Worm (Caenorhabditis elegans) whole organism, L4 larva: Measurements from ENCODE around the gene F27C8.3.
A peak's percentile ranks its signal among the peaks of the same experiment; 100 is the strongest.

ENCODE experiments used
- F10B5.3 ChIP-seq: sonication (generic microtip); optimal IDR thresholded peaks from 2 replicates; lab custom pipeline; 2016; ENCODE audit warnings: mild to moderate bottlenecking, missing genetic modification characterization, missing compliant biosample characterization
- F37D6.2 ChIP-seq: sonication (generic microtip); optimal IDR thresholded peaks from 2 replicates; lab custom pipeline; 2016; ENCODE audit warnings: mild to moderate bottlenecking, missing genetic modification characterization, missing compliant biosample characterization
- T26A8.4 ChIP-seq: fragments of 200-800 bp; sonication (Bioruptor generic); IDR thresholded peaks from 2 replicates; pipeline ENCODE4 v1.3.6; 2022; ENCODE audit warnings: missing genetic modification characterization, missing compliant biosample characterization
- Y105C5A.15 ChIP-seq: fragments of 200-800 bp; sonication (Bioruptor generic); IDR thresholded peaks from 2 replicates; pipeline ENCODE4 v1.3.6; 2022; ENCODE audit warnings: missing genetic modification characterization, missing compliant biosample characterization
- aly-2 ChIP-seq: sonication (generic microtip); optimal IDR thresholded peaks from 2 replicates; lab custom pipeline; 2018; ENCODE audit warnings: missing biosample characterization, missing genetic modification characterization
- ama-1 ChIP-seq: fragments of 150-350 bp; optimal IDR thresholded peaks from 2 replicates; lab custom pipeline; 2014; ENCODE audit warnings: inconsistent platforms, mixed read lengths
- ceh-32 ChIP-seq: sonication (generic microtip); optimal IDR thresholded peaks from 2 replicates; lab custom pipeline; 2016; ENCODE audit warnings: mild to moderate bottlenecking, missing genetic modification characterization, missing compliant biosample characterization; ENCODE audit not compliant: poor library complexity
- ceh-82 ChIP-seq: sonication (generic microtip); optimal IDR thresholded peaks from 2 replicates; lab custom pipeline; 2017; ENCODE audit warnings: missing biosample characterization, missing genetic modification characterization
- ces-1 ChIP-seq: fragments of 150-350 bp; sonication (generic microtip); optimal IDR thresholded peaks from 4 replicates; lab custom pipeline; 2014; ENCODE audit warnings: missing biosample characterization, missing genetic modification reagents, missing genetic modification characterization
- daf-16 ChIP-seq, 3 experiments: sonication (generic microtip); optimal IDR thresholded peaks; 2 replicates each; lab custom pipeline; 2016 to 2017; ENCODE audit warnings: missing genetic modification characterization in 3 of 3, missing genetic modification reagents in 3 of 3, mild to moderate bottlenecking in 2 of 3, missing compliant biosample characterization in 2 of 3, missing biosample characterization in 1 of 3, moderate library complexity in 1 of 3
- duxl-1 ChIP-seq: sonication (generic microtip); optimal IDR thresholded peaks from 2 replicates; lab custom pipeline; 2016; ENCODE audit warnings: mild to moderate bottlenecking, missing genetic modification characterization, moderate library complexity, missing compliant biosample characterization; ENCODE audit not compliant: poor library complexity
- egl-27 ChIP-seq: sonication (generic microtip); optimal IDR thresholded peaks from 3 replicates; lab custom pipeline; 2017; ENCODE audit warnings: missing biosample characterization, missing genetic modification reagents, missing genetic modification characterization
- lin-1 ChIP-seq: fragments of 200-800 bp; sonication (Bioruptor generic); IDR thresholded peaks from 2 replicates; pipeline ENCODE4 v1.3.6; 2022; ENCODE audit warnings: missing genetic modification reagents, missing genetic modification characterization, missing compliant biosample characterization
- lin-39 ChIP-seq: fragments of 150-350 bp; optimal IDR thresholded peaks from 2 replicates; lab custom pipeline; 2014; ENCODE audit warnings: missing biosample characterization, missing genetic modification reagents, missing genetic modification characterization
- lir-3 ChIP-seq: sonication (generic microtip); optimal IDR thresholded peaks from 2 replicates; lab custom pipeline; 2016; ENCODE audit warnings: mild to moderate bottlenecking, missing genetic modification characterization, missing compliant biosample characterization
- mdl-1 ChIP-seq, 2 experiments: fragments of 150-350 bp in 1 of 2; sonication (generic microtip) in 1 of 2; optimal IDR thresholded peaks; 2 replicates each; lab custom pipeline; 2014 to 2017; ENCODE audit warnings: missing biosample characterization in 2 of 2, missing genetic modification characterization in 2 of 2
- mep-1 ChIP-seq: fragments of 150-350 bp; sonication (generic microtip); optimal IDR thresholded peaks from 3 replicates; lab custom pipeline; 2014; ENCODE audit warnings: missing biosample characterization, missing genetic modification characterization
- nhr-102 ChIP-seq: sonication (generic microtip); optimal IDR thresholded peaks from 2 replicates; lab custom pipeline; 2016; ENCODE audit warnings: mild to moderate bottlenecking, missing genetic modification characterization, moderate library complexity, missing compliant biosample characterization
- nhr-11 ChIP-seq: fragments of 150-350 bp; optimal IDR thresholded peaks from 2 replicates; lab custom pipeline; 2014; ENCODE audit warnings: missing biosample characterization, missing genetic modification characterization
- nhr-111 ChIP-seq: fragments of 200-800 bp; sonication (Bioruptor generic); optimal IDR thresholded peaks from 2 replicates; lab custom pipeline; 2018; ENCODE audit warnings: mild to moderate bottlenecking, missing genetic modification characterization, missing compliant biosample characterization
- pha-4 ChIP-seq, 2 experiments: fragments of 150-350 bp in 1 of 2; fragments of 200-800 bp in 1 of 2; sonication (Bioruptor generic) in 1 of 2; IDR thresholded peaks in 1 of 2; optimal IDR thresholded peaks in 1 of 2; 2 replicates each; pipeline versions ENCODE4 v1.3.6 to Lab custom; 2014 to 2022; ENCODE audit warnings: missing genetic modification characterization in 2 of 2, missing genetic modification reagents in 2 of 2, missing biosample characterization in 1 of 2, missing compliant biosample characterization in 1 of 2
- php-3 ChIP-seq: fragments of 200-800 bp; sonication (Bioruptor generic); IDR thresholded peaks from 2 replicates; pipeline ENCODE4 v1.3.6; 2022; ENCODE audit warnings: missing genetic modification reagents, missing genetic modification characterization, missing compliant biosample characterization
- sdz-12 ChIP-seq: fragments of 200-800 bp; sonication (Bioruptor generic); optimal IDR thresholded peaks from 2 replicates; lab custom pipeline; 2018; ENCODE audit warnings: mild to moderate bottlenecking, missing genetic modification characterization, missing compliant biosample characterization
- spr-3 ChIP-seq: fragments of 200-800 bp; sonication (Bioruptor generic); optimal IDR thresholded peaks from 2 replicates; lab custom pipeline; 2018; ENCODE audit warnings: mild to moderate bottlenecking, missing genetic modification characterization, missing compliant biosample characterization
- unc-62 ChIP-seq, 3 experiments: fragments of 150-350 bp in 1 of 3; sonication (generic microtip); optimal IDR thresholded peaks in 2 of 3; peaks in 1 of 3; 1 replicate in 1 of 3; 2 replicates in 2 of 3; lab custom pipeline; 2014 to 2017; ENCODE audit warnings: missing biosample characterization in 3 of 3, missing genetic modification characterization in 3 of 3, missing genetic modification reagents in 3 of 3, missing genotype in 1 of 3
- zag-1 ChIP-seq: fragments of 150-350 bp; optimal IDR thresholded peaks from 2 replicates; lab custom pipeline; 2014; ENCODE audit warnings: missing biosample characterization, missing genetic modification characterization
- zfp-3 ChIP-seq: fragments of 200-800 bp; sonication (Bioruptor generic); conservative IDR thresholded peaks from 2 replicates; pipeline ENCODE4 v1.3.6; 2022; ENCODE audit warnings: missing genetic modification reagents, missing genetic modification characterization, missing compliant biosample characterization
- ztf-11 ChIP-seq: fragments of 150-350 bp; optimal IDR thresholded peaks from 2 replicates; lab custom pipeline; 2014; ENCODE audit warnings: missing biosample characterization, missing genetic modification characterization
- ztf-7 ChIP-seq: fragments of 150-350 bp; optimal IDR thresholded peaks from 2 replicates; lab custom pipeline; 2014; ENCODE audit warnings: missing biosample characterization, missing genetic modification characterization

Gene F27C8.3

DNA sequence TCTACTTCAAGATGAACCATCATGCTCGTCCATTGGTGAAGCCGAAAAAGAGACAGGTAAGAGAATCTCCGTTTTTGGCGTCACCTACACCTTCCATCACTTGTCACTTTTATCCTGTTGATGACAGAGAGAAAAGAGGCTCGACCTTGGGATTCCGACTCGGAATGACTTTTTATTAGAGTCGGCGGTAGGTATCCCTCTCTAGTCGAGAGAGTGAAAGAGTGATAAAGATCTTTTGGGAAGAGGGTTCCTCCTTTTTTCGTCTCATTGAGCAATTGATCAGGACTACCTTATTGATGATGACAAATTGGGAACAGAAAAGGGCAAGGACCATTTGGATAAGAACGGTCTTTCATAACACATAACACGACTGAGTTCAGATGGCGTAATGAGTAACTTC, 21.7 kb upstream of the F27C8.3 start:
- TF ChIP-seq F37D6.2 = no peak
- no peak for TF ChIP-seq ztf-11 (tag; lab: Kevin White, UChicago)
- peak in 1 of 2 experiments; percentile 88 for TF ChIP-seq unc-62 (GFP tag; optimal IDR thresholded peaks at IDR 0.05 in 1 of 2; lab: Kevin White, UChicago)
- no peak for TF ChIP-seq unc-62 (tag; optimal IDR thresholded peaks at IDR 0.05; lab: Kevin White, UChicago)
- TF ChIP-seq egl-27 = no peak

DNA sequence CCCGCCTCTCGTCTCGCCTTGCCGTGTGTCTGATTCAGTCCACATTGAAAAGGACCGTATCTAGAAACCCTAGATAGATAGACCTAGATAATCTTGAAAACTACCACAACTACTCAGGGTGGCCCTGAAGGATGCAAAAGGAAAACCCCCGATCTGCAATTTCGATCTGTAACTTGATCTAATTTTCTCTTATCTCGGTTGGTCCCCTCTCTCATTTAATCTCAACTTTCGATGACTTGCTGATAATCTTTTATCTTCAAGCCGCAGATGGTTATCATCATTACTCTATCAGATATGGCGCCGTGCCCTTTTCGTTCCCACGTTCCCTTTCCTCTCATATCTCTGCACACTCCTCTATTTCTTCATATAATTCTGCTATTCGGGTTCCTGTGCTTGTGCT, 19.8 kb upstream of the F27C8.3 start:
- TF ChIP-seq spr-3 (GFP tag; lab: Kevin White, UChicago) = no peak
- TF ChIP-seq ces-1 (GFP tag; lab: Kevin White, UChicago) = no peak
- TF ChIP-seq unc-62 (GFP tag; optimal IDR thresholded peaks at IDR 0.05 in 1 of 2; lab: Kevin White, UChicago) = no peak
- TF ChIP-seq unc-62 (tag; optimal IDR thresholded peaks at IDR 0.05; lab: Kevin White, UChicago) = no peak
- no peak for TF ChIP-seq ztf-7 (tag; lab: Kevin White, UChicago)
- TF ChIP-seq daf-16 (GFP tag; optimal IDR thresholded peaks at IDR 0.05; lab: Kevin White, UChicago) = no peak
- no peak for TF ChIP-seq daf-16 (tag; optimal IDR thresholded peaks at IDR 0.05; lab: Kevin White, UChicago)
- TF ChIP-seq zag-1 (tag; lab: Kevin White, UChicago) = no peak
- no peak for TF ChIP-seq sdz-12 (GFP tag; lab: Kevin White, UChicago)

DNA sequence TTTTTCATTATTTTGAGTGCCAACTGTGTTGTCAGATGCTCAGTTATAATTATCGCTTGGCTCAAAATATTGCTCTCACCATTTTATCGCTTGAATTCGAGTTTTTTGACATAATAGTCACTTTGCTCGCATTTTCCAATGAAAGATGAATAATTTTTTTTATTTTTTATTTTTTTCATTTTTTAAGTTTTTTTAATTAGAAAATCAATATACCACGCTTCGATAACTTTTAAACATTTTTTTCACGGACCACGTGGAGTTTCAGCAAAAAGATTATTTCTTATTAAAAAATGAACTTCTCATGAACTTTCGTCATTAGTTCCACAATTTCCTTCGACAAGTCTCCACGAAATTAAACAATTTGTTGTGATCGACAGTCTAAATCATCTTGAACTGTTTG, 19.0 kb upstream of the F27C8.3 start, which contains the start of gene elt-1:
Gene elt-1 (plus strand): TSS at position 301 of the 400 bp plus-strand sequence.
- TF ChIP-seq zfp-3 (no peak), ceh-32 (tag; lab: Kevin White, UChicago) (no peak), mep-1 (tag; lab: Kevin White, UChicago) (no peak), mdl-1 (tag; optimal IDR thresholded peaks at IDR 0.05; lab: Kevin White, UChicago) (no peak), lin-39 (tag; lab: Kevin White, UChicago) (no peak), lir-3 (no peak), nhr-102 (tag; lab: Kevin White, UChicago) (no peak), duxl-1 (tag; lab: Kevin White, UChicago) (no peak), nhr-11 (no peak), lin-1 (GFP tag; lab: Robert Waterston, UW) (no peak), php-3 (GFP tag; lab: Robert Waterston, UW) (no peak), ceh-82 (tag; lab: Kevin White, UChicago) (no peak), nhr-111 (GFP tag; lab: Kevin White, UChicago) (no peak), Y105C5A.15 (no peak), T26A8.4 (GFP tag; lab: Robert Waterston, UW) (no peak), pha-4 (GFP tag; IDR thresholded peaks at IDR 0.05; lab: Robert Waterston, UW) (no peak), pha-4 (tag; optimal IDR thresholded peaks at IDR 0.05; lab: Kevin White, UChicago) (no peak), aly-2 (tag; lab: Kevin White, UChicago) (no peak)

DNA sequence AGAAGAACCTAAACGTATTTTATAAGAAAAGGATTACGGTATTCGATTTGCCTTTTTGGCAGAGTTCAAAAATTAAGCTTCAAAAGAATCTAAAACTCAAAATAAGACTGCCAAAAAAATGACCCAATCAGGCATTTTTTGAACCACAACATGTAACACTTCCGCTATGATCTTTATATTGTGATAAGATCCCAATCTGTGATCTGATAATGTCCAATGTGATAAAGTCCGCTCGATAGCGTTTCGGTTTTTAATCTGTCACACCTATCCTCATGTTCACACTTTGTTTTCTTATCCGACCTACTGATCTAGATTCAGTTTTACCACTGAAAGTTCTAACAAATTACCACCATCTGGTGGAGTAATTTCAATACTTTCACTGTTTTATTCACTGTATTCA, 18.4 kb upstream of the F27C8.3 start:
- TF ChIP-seq ces-1 (GFP tag; lab: Kevin White, UChicago) = no peak

DNA sequence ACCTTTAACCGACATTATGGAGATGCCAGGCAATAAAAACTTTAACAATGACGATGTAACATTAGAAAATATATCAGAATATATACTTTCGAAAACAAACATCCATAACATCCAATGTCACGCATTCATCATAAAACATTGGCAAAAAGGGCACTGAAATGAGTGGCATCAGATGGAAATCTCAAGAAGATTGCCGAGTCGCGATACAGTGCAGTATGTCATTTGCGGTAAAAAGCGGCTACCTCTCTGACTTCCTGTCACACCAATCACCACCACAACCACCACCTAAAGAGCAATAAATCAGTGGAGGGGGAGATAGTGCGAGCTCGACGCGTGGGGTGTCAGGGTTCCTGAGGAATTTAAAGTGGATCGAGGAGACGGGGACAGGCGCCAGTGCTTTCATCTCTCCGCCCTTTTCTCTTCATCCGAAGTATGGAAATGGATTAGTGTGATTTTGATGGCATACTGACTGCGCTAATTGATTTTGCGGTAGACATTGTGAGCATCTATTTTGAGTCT, 17.5 kb upstream of the F27C8.3 start:
- peak in 1 of 2 experiments; percentile 44 for TF ChIP-seq unc-62 (GFP tag; optimal IDR thresholded peaks at IDR 0.05 in 1 of 2; lab: Kevin White, UChicago)
- no peak for TF ChIP-seq unc-62 (tag; optimal IDR thresholded peaks at IDR 0.05; lab: Kevin White, UChicago)
- no peak for TF ChIP-seq ama-1 (lab: Kevin White, UChicago)

DNA sequence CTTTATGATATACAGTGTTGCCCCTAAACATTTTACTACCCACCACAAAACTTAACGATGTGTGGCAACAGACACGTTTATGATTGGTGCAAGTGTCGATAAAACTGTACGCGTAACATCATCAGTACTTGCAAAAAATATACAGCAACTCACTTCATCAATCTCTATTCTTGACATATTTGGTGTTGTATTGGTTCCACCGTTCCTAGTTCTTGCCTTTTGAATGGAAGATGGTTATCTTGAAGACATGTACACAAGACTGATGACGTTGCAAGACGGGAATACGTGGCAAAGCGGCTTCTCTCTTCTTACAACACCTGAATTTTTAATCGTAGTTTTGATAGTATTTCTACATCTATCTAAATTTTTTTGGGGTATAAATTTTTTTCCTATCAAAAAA, 15.2 kb upstream of the F27C8.3 start:
- no peak for TF ChIP-seq F10B5.3 (tag; lab: Kevin White, UChicago)
- no peak for TF ChIP-seq T26A8.4 (GFP tag; lab: Robert Waterston, UW)
- TF ChIP-seq sdz-12 (GFP tag; lab: Kevin White, UChicago) = no peak
